Worm (Caenorhabditis elegans): ENCODE measurements around the gene nhr-121.

DNA sequence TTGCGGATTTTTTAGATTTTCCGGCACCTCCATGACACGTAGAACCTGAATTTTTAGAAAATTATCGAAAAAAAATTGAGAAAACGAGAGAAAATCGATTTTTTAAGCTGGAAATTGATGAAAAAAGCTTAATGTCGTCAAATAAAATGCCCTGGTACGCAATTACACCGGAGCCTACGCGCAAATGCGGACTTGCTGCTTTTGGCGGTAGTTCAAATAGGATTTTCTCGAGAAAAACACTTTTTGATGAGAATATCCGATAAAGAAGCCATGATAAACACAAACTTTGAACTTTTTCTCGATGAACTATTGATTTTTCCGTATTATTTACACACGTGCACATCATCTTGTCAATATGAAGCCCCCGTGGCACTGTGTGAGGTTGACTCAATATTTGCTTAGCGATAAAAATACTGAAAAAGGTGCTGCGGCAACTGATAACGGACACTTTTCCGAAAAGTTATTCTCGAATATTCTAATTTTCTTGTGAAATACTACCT lies 36.4 kb downstream of the nhr-121 start, which contains the start of the genes W04B5.5 and W04B5.3:
- TF ChIP-seq nfya-1 (tag; optimal IDR thresholded peaks at IDR 0.05; ENCODE audit: insufficient read depth) (peak; percentile 68), snpc-4 (tag; optimal IDR thresholded peaks at IDR 0.05) (no peak), pqm-1 (tag; optimal IDR thresholded peaks at IDR 0.05) (peak; percentile 72), ceh-28 (tag; optimal IDR thresholded peaks at IDR 0.05) (peak; percentile 80), ama-1 (optimal IDR thresholded peaks at IDR 0.05) (no peak), nhr-77 (tag; optimal IDR thresholded peaks at IDR 0.05) (no peak), ceh-16 (tag; optimal IDR thresholded peaks at IDR 0.05) (no peak), aly-2 (tag; optimal IDR thresholded peaks at IDR 0.05) (no peak), ceh-82 (tag; optimal IDR thresholded peaks at IDR 0.05) (peak; percentile 3), ztf-11 (tag; optimal IDR thresholded peaks at IDR 0.05) (no peak), mdl-1 (tag; optimal IDR thresholded peaks at IDR 0.05) (no peak), R02D3.7 (tag; optimal IDR thresholded peaks at IDR 0.05) (peak; percentile 69), lin-39 (tag; optimal IDR thresholded peaks at IDR 0.05) (peak; percentile 28)
